Worm (Caenorhabditis elegans) whole organism, L1 larva: ENCODE results near the gene unc-18.
A peak's percentile ranks its signal among the peaks of the same experiment; 100 is the strongest.

ENCODE experiments used
- C04F5.9 ChIP-seq: sonication (generic microtip); optimal IDR thresholded peaks from 2 replicates; lab custom pipeline; 2016; ENCODE audit warnings: missing genetic modification characterization, missing compliant biosample characterization
- C34B4.2 ChIP-seq: sonication (generic microtip); optimal IDR thresholded peaks from 2 replicates; lab custom pipeline; 2017; ENCODE audit warnings: mild to moderate bottlenecking, missing genetic modification characterization, missing compliant biosample characterization
- Y116A8C.19 ChIP-seq: sonication (generic microtip); optimal IDR thresholded peaks from 2 replicates; lab custom pipeline; 2016; ENCODE audit warnings: missing compliant biosample characterization, missing genetic modification characterization, borderline replicate concordance
- aha-1 ChIP-seq: fragments of 150-350 bp; optimal IDR thresholded peaks from 2 replicates; lab custom pipeline; 2014; ENCODE audit warnings: missing biosample characterization, missing genetic modification characterization
- aly-2 ChIP-seq: fragments of 150-350 bp; optimal IDR thresholded peaks from 2 replicates; lab custom pipeline; 2014; ENCODE audit warnings: missing biosample characterization, missing genetic modification characterization
- ama-1 ChIP-seq: fragments of 150-350 bp; optimal IDR thresholded peaks from 2 replicates; lab custom pipeline; 2014
- blmp-1 ChIP-seq: fragments of 150-350 bp; optimal IDR thresholded peaks from 2 replicates; lab custom pipeline; 2014; ENCODE audit warnings: missing biosample characterization, missing genetic modification characterization
- ceh-8 ChIP-seq: fragments of 200-800 bp; sonication (Bioruptor generic); optimal IDR thresholded peaks from 2 replicates; lab custom pipeline; 2018; ENCODE audit warnings: mild to moderate bottlenecking, missing genetic modification characterization, moderate library complexity, missing compliant biosample characterization
- ceh-82 ChIP-seq, 3 experiments: fragments of 150-350 bp in 1 of 3; sonication (generic microtip) in 2 of 3; optimal IDR thresholded peaks; 2 replicates each; lab custom pipeline; 2014 to 2017; ENCODE audit warnings: missing biosample characterization in 3 of 3, missing genetic modification characterization in 3 of 3
- ceh-88 ChIP-seq: fragments of 200-800 bp; sonication (Bioruptor generic); IDR thresholded peaks from 2 replicates; pipeline ENCODE4 v1.3.6; 2022; ENCODE audit warnings: missing genetic modification characterization, missing compliant biosample characterization
- ces-1 ChIP-seq: fragments of 150-350 bp; optimal IDR thresholded peaks from 2 replicates; lab custom pipeline; 2014; ENCODE audit warnings: missing biosample characterization, missing genetic modification reagents, missing genetic modification characterization
- dpl-1 ChIP-seq, 3 experiments: fragments of 150-350 bp in 2 of 3; sonication (generic microtip) in 1 of 3; optimal IDR thresholded peaks; 2 replicates each; lab custom pipeline; 2014 to 2017; ENCODE audit warnings: missing biosample characterization in 3 of 3, missing genetic modification characterization in 3 of 3, missing genetic modification reagents in 3 of 3
- efl-1 ChIP-seq, 4 experiments: fragments of 150-350 bp; optimal IDR thresholded peaks in 3 of 4; peaks in 1 of 4; 1 replicate in 1 of 4; 2 replicates in 3 of 4; lab custom pipeline; 2014; ENCODE audit warnings: missing biosample characterization in 2 of 4, missing genetic modification characterization in 2 of 4, missing genetic modification reagents in 2 of 4
- efl-3 ChIP-seq: fragments of 200-800 bp; sonication (Bioruptor generic); optimal IDR thresholded peaks from 2 replicates; lab custom pipeline; 2018; ENCODE audit warnings: mild to moderate bottlenecking, missing genetic modification characterization, missing compliant biosample characterization
- egl-13 ChIP-seq: sonication (generic microtip); optimal IDR thresholded peaks from 2 replicates; lab custom pipeline; 2016; ENCODE audit warnings: missing genotype, missing genetic modification reagents, missing genetic modification characterization, missing compliant biosample characterization
- elt-2 ChIP-seq: sonication (generic microtip); optimal IDR thresholded peaks from 2 replicates; lab custom pipeline; 2016; ENCODE audit warnings: missing genetic modification characterization, mild to moderate bottlenecking, inconsistent platforms, missing compliant biosample characterization, missing genetic modification reagents
- fkh-4 ChIP-seq: sonication (generic microtip); optimal IDR thresholded peaks from 2 replicates; lab custom pipeline; 2016; ENCODE audit warnings: missing compliant biosample characterization, missing genetic modification characterization, borderline replicate concordance
- grh-1 ChIP-seq: fragments of 200-800 bp; sonication (Bioruptor generic); IDR thresholded peaks from 2 replicates; pipeline ENCODE4 v1.3.6; 2022; ENCODE audit warnings: missing genetic modification reagents, missing genetic modification characterization, missing compliant biosample characterization
- hlh-4 ChIP-seq: sonication (generic microtip); optimal IDR thresholded peaks from 2 replicates; lab custom pipeline; 2016; ENCODE audit warnings: mild to moderate bottlenecking, missing genetic modification characterization, missing compliant biosample characterization
- isw-1 ChIP-seq: fragments of 200-800 bp; sonication (Bioruptor generic); IDR thresholded peaks from 2 replicates; pipeline ENCODE4 v1.3.6; 2022; ENCODE audit warnings: missing genetic modification characterization, missing compliant biosample characterization
- jun-1 ChIP-seq: fragments of 150-350 bp; optimal IDR thresholded peaks from 2 replicates; lab custom pipeline; 2014; ENCODE audit warnings: missing biosample characterization, missing genetic modification reagents, missing genetic modification characterization
- lin-13 ChIP-seq: fragments of 150-350 bp; optimal IDR thresholded peaks from 2 replicates; lab custom pipeline; 2014; ENCODE audit warnings: missing biosample characterization, missing genetic modification reagents, missing genetic modification characterization
- lin-14 ChIP-seq: fragments of 200-800 bp; sonication (Bioruptor generic); optimal IDR thresholded peaks from 2 replicates; lab custom pipeline; 2018; ENCODE audit warnings: mild to moderate bottlenecking, missing genetic modification characterization, moderate library complexity, missing compliant biosample characterization
- lin-35 ChIP-seq, 2 experiments: fragments of 150-350 bp; optimal IDR thresholded peaks; 2 replicates each; lab custom pipeline; 2014; ENCODE audit warnings: missing biosample characterization in 2 of 2, missing genetic modification characterization in 2 of 2, missing genetic modification reagents in 2 of 2
- lin-39 ChIP-seq: fragments of 150-350 bp; optimal IDR thresholded peaks from 2 replicates; lab custom pipeline; 2014; ENCODE audit warnings: missing biosample characterization, missing genetic modification reagents, missing genetic modification characterization
- lir-3 ChIP-seq: sonication (generic microtip); optimal IDR thresholded peaks from 2 replicates; lab custom pipeline; 2016; ENCODE audit warnings: mild to moderate bottlenecking, missing genetic modification characterization, moderate library complexity, missing compliant biosample characterization; ENCODE audit not compliant: poor library complexity
- mab-9 ChIP-seq: fragments of 200-800 bp; sonication (Bioruptor generic); IDR thresholded peaks from 2 replicates; pipeline ENCODE4 v1.3.6; 2022; ENCODE audit warnings: missing genetic modification reagents, missing genetic modification characterization, missing compliant biosample characterization
- mdl-1 ChIP-seq, 2 experiments: fragments of 150-350 bp; optimal IDR thresholded peaks; 2 replicates each; lab custom pipeline; 2014 to 2017; ENCODE audit warnings: missing biosample characterization in 2 of 2, missing genetic modification characterization in 2 of 2, inconsistent platforms in 1 of 2
- mep-1 ChIP-seq: fragments of 150-350 bp; optimal IDR thresholded peaks from 2 replicates; lab custom pipeline; 2014; ENCODE audit warnings: missing biosample characterization, missing genetic modification characterization
- nhr-11 ChIP-seq: fragments of 150-350 bp; optimal IDR thresholded peaks from 2 replicates; lab custom pipeline; 2014; ENCODE audit warnings: missing biosample characterization, missing genetic modification characterization
- nhr-12 ChIP-seq: sonication (generic microtip); optimal IDR thresholded peaks from 2 replicates; lab custom pipeline; 2017; ENCODE audit warnings: missing biosample characterization, missing genetic modification characterization
- nhr-237 ChIP-seq: fragments of 150-350 bp; optimal IDR thresholded peaks from 2 replicates; lab custom pipeline; 2014; ENCODE audit warnings: missing biosample characterization, missing genetic modification characterization
- nhr-71 ChIP-seq: sonication (generic microtip); optimal IDR thresholded peaks from 2 replicates; lab custom pipeline; 2016; ENCODE audit warnings: mild to moderate bottlenecking, missing genetic modification characterization, moderate library complexity, missing compliant biosample characterization
- nhr-76 ChIP-seq: sonication (generic microtip); optimal IDR thresholded peaks from 2 replicates; lab custom pipeline; 2017; ENCODE audit warnings: missing biosample characterization, missing genetic modification characterization
- nhr-77 ChIP-seq: fragments of 150-350 bp; optimal IDR thresholded peaks from 2 replicates; lab custom pipeline; 2014; ENCODE audit warnings: missing biosample characterization, missing genetic modification characterization
- nhr-84 ChIP-seq: sonication (generic microtip); optimal IDR thresholded peaks from 2 replicates; lab custom pipeline; 2017; ENCODE audit warnings: missing biosample characterization, missing genetic modification characterization
- nhr-85 ChIP-seq: sonication (generic microtip); peaks from one replicate; lab custom pipeline; 2016; ENCODE audit warnings: missing genetic modification characterization, inconsistent platforms, missing compliant biosample characterization
- nhr-90 ChIP-seq: sonication (generic microtip); optimal IDR thresholded peaks from 2 replicates; lab custom pipeline; 2016; ENCODE audit warnings: mild to moderate bottlenecking, missing genetic modification characterization, missing compliant biosample characterization; ENCODE audit not compliant: poor library complexity
- pqm-1 ChIP-seq: sonication (generic microtip); optimal IDR thresholded peaks from 3 replicates; lab custom pipeline; 2017; ENCODE audit warnings: missing biosample characterization, missing genetic modification characterization
- rnt-1 ChIP-seq: sonication (generic microtip); optimal IDR thresholded peaks from 2 replicates; lab custom pipeline; 2016; ENCODE audit warnings: mild to moderate bottlenecking, missing genetic modification characterization, moderate library complexity, missing compliant biosample characterization
- snu-23 ChIP-seq: sonication (generic microtip); optimal IDR thresholded peaks from 2 replicates; lab custom pipeline; 2016; ENCODE audit warnings: missing genetic modification characterization, missing compliant biosample characterization
- sox-4 ChIP-seq: sonication (generic microtip); optimal IDR thresholded peaks from 2 replicates; lab custom pipeline; 2016; ENCODE audit warnings: missing genetic modification characterization, missing compliant biosample characterization
- sup-37 ChIP-seq: fragments of 200-800 bp; sonication (Bioruptor generic); optimal IDR thresholded peaks from 2 replicates; lab custom pipeline; 2018; ENCODE audit warnings: mild to moderate bottlenecking, missing genetic modification characterization, missing compliant biosample characterization
- swsn-7 ChIP-seq: sonication (generic microtip); optimal IDR thresholded peaks from 2 replicates; lab custom pipeline; 2016; ENCODE audit warnings: missing genetic modification characterization, missing compliant biosample characterization
- unc-130 ChIP-seq: fragments of 150-350 bp; optimal IDR thresholded peaks from 2 replicates; lab custom pipeline; 2017; ENCODE audit warnings: missing biosample characterization, missing genetic modification characterization, inconsistent platforms
- unc-30 ChIP-seq: sonication (generic microtip); optimal IDR thresholded peaks from 2 replicates; lab custom pipeline; 2017; ENCODE audit warnings: missing biosample characterization, missing genetic modification characterization
- unc-86 ChIP-seq: sonication (generic microtip); optimal IDR thresholded peaks from 2 replicates; lab custom pipeline; 2016; ENCODE audit warnings: missing genetic modification characterization, missing compliant biosample characterization
- vab-15 ChIP-seq: sonication (generic microtip); optimal IDR thresholded peaks from 2 replicates; lab custom pipeline; 2017; ENCODE audit warnings: missing genotype, mild to moderate bottlenecking, missing genetic modification characterization, missing compliant biosample characterization
- zag-1 ChIP-seq: fragments of 150-350 bp; optimal IDR thresholded peaks from 2 replicates; lab custom pipeline; 2014; ENCODE audit warnings: missing biosample characterization, missing genetic modification characterization
- zip-4 ChIP-seq: fragments of 200-800 bp; sonication (Bioruptor generic); optimal IDR thresholded peaks from 2 replicates; lab custom pipeline; 2018; ENCODE audit warnings: mild to moderate bottlenecking, missing genetic modification characterization, moderate library complexity, missing compliant biosample characterization
- ztf-11 ChIP-seq, 2 experiments: sonication (generic microtip); optimal IDR thresholded peaks; 2 replicates each; lab custom pipeline; 2016 to 2017; ENCODE audit warnings: missing genetic modification characterization in 2 of 2, missing biosample characterization in 1 of 2, missing compliant biosample characterization in 1 of 2

The unc-18 gene

ce11 chrX:7659591-7660433 lies 22.9 kb upstream of the unc-18 start (continued):
- TF ChIP-seq lin-39 (no peak), lin-13 (GFP tag; lab: Kevin White, UChicago) (no peak), zip-4 (GFP tag; lab: Kevin White, UChicago) (no peak), blmp-1 (tag; lab: Kevin White, UChicago) (no peak), lin-35 (GFP tag; optimal IDR thresholded peaks at IDR 0.05; lab: Kevin White, UChicago) (peak in 1 of 2 experiments; percentile 60), nhr-71 (tag; lab: Kevin White, UChicago) (peak; percentile 69), nhr-77 (no peak), nhr-76 (tag; lab: Kevin White, UChicago) (no peak), C04F5.9 (tag; lab: Kevin White, UChicago) (no peak), elt-2 (tag; lab: Kevin White, UChicago) (no peak), efl-1 (optimal IDR thresholded peaks at IDR 0.05; lab: Kevin White, UChicago) (no peak), efl-1 (GFP tag; optimal IDR thresholded peaks at IDR 0.05 in 1 of 2; lab: Kevin White, UChicago) (peak in 1 of 2 experiments; percentile 91), mep-1 (tag; lab: Kevin White, UChicago) (peak; percentile 17), ama-1 (lab: Kevin White, UChicago) (no peak), ceh-82 (tag; optimal IDR thresholded peaks at IDR 0.05; lab: Kevin White, UChicago) (no peak), lir-3 (no peak), swsn-7 (tag; lab: Kevin White, UChicago) (peak; percentile 1), ces-1 (GFP tag; lab: Kevin White, UChicago) (no peak), aly-2 (tag; lab: Kevin White, UChicago) (no peak), dpl-1 (GFP tag; optimal IDR thresholded peaks at IDR 0.05; lab: Kevin White, UChicago) (no peak), C34B4.2 (tag; lab: Kevin White, UChicago) (no peak), nhr-84 (no peak), unc-86 (tag; lab: Kevin White, UChicago) (no peak), rnt-1 (tag; lab: Kevin White, UChicago) (no peak), hlh-4 (tag; lab: Kevin White, UChicago) (no peak), sox-4 (tag; lab: Kevin White, UChicago) (no peak), aha-1 (no peak), fkh-4 (no peak), snu-23 (GFP tag; lab: Kevin White, UChicago) (peak; percentile 74), mab-9 (no peak), egl-13 (tag; lab: Kevin White, UChicago) (no peak), nhr-90 (peak; percentile 36), unc-30 (tag; lab: Kevin White, UChicago) (no peak), sup-37 (GFP tag; lab: Kevin White, UChicago) (no peak), zag-1 (no peak), pqm-1 (tag; lab: Kevin White, UChicago) (no peak), unc-130 (tag; lab: Kevin White, UChicago) (peak; percentile 29), Y116A8C.19 (no peak), isw-1 (GFP tag; lab: Robert Waterston, UW) (no peak), nhr-237 (tag; lab: Kevin White, UChicago) (no peak), nhr-11 (tag; lab: Kevin White, UChicago) (no peak), ztf-11 (tag; optimal IDR thresholded peaks at IDR 0.05; lab: Kevin White, UChicago) (no peak), nhr-12 (tag; lab: Kevin White, UChicago) (no peak), efl-3 (GFP tag; lab: Kevin White, UChicago) (no peak), ceh-8 (no peak), nhr-85 (tag; lab: Kevin White, UChicago) (no peak), ceh-88 (GFP tag; lab: Robert Waterston, UW) (no peak), grh-1 (GFP tag; lab: Robert Waterston, UW) (peak; percentile 54), mdl-1 (tag; optimal IDR thresholded peaks at IDR 0.05; lab: Kevin White, UChicago) (peak in 1 of 2 experiments; percentile 53), lin-14 (peak; percentile 59), vab-15 (tag; lab: Kevin White, UChicago) (no peak), jun-1 (tag; lab: Kevin White, UChicago) (no peak)
